Fruit fly (Drosophila melanogaster): Measurements from ENCODE around the gene Obp73a.

Gene Obp73a

dm6 chr3L:16987347-16987746 is 43.2 kb downstream of the Obp73a start:
- TF ChIP-seq Vsx2 (GFP tag; optimal IDR thresholded peaks at IDR 0.05; ENCODE audit: partially characterized antibody) = no peak
- no peak for TF ChIP-seq fru (GFP tag; optimal IDR thresholded peaks at IDR 0.05)
- TF ChIP-seq Jra (GFP tag; optimal IDR thresholded peaks at IDR 0.05) = no peak

- TF ChIP-seq br (GFP tag; optimal IDR thresholded peaks at IDR 0.05) (no peak), sv (GFP tag; optimal IDR thresholded peaks at IDR 0.05) (no peak), Vsx2 (GFP tag; optimal IDR thresholded peaks at IDR 0.05; ENCODE audit: partially characterized antibody) (no peak), tai (GFP tag; optimal IDR thresholded peaks at IDR 0.05) (no peak), dmrt93B (GFP tag; optimal IDR thresholded peaks at IDR 0.05) (no peak), woc (GFP tag; optimal IDR thresholded peaks at IDR 0.05) (no peak), Abd-B (GFP tag; optimal IDR thresholded peaks at IDR 0.05) (no peak), HLH106 (tag; optimal IDR thresholded peaks at IDR 0.05) (no peak), GATAd (GFP tag; optimal IDR thresholded peaks at IDR 0.05) (no peak), Dfd (GFP tag; optimal IDR thresholded peaks at IDR 0.05) (no peak), Hr78 (GFP tag; optimal IDR thresholded peaks at IDR 0.05) (no peak), Myc (optimal IDR thresholded peaks at IDR 0.05) (no peak), ey (GFP tag; optimal IDR thresholded peaks at IDR 0.05) (no peak), dl (GFP tag; optimal IDR thresholded peaks at IDR 0.05; ENCODE audit: insufficient read depth in 1 of 2, partially characterized antibody in 2 of 2) (no peak), jim (GFP tag; optimal IDR thresholded peaks at IDR 0.05) (no peak), dsf (GFP tag; optimal IDR thresholded peaks at IDR 0.05; ENCODE audit: borderline replicate concordance) (no peak)
These were observed 44.4 kb downstream of the Obp73a start for dm6 chr3L:16988526-16988925.

- no peak for TF ChIP-seq sv (GFP tag; optimal IDR thresholded peaks at IDR 0.05)
- TF ChIP-seq h (GFP tag; optimal IDR thresholded peaks at IDR 0.05) = peak; percentile 82
- no peak for TF ChIP-seq Vsx2 (GFP tag; optimal IDR thresholded peaks at IDR 0.05; ENCODE audit: partially characterized antibody)
- TF ChIP-seq dmrt93B (GFP tag; optimal IDR thresholded peaks at IDR 0.05) = no peak
- no peak for TF ChIP-seq Abd-B (GFP tag; optimal IDR thresholded peaks at IDR 0.05)
- no peak for TF ChIP-seq Myc (optimal IDR thresholded peaks at IDR 0.05)
- TF ChIP-seq CG9705 (GFP tag; optimal IDR thresholded peaks at IDR 0.05) = peak; percentile 47
- peak; percentile 85 for TF ChIP-seq HLH106 (tag; optimal IDR thresholded peaks at IDR 0.05)
- peak in 1 of 2 experiments; percentile 80 for TF ChIP-seq foxo (GFP tag; optimal IDR thresholded peaks at IDR 0.05)
- TF ChIP-seq Jra (GFP tag; optimal IDR thresholded peaks at IDR 0.05) = no peak
- TF ChIP-seq Hr83 (GFP tag; optimal IDR thresholded peaks at IDR 0.05; ENCODE audit: poor library complexity, severe bottlenecking) = no peak
- no peak for TF ChIP-seq pan (optimal IDR thresholded peaks at IDR 0.05)
- TF ChIP-seq psq (GFP tag; optimal IDR thresholded peaks at IDR 0.05) = peak; percentile 81
- peak; percentile 29 for TF ChIP-seq CG32264 (GFP tag; optimal IDR thresholded peaks at IDR 0.05)
- TF ChIP-seq woc (GFP tag; optimal IDR thresholded peaks at IDR 0.05) = peak; percentile 73
- no peak for TF ChIP-seq Hnf4 (GFP tag; optimal IDR thresholded peaks at IDR 0.05)
- TF ChIP-seq Hr78 (GFP tag; optimal IDR thresholded peaks at IDR 0.05) = no peak
- TF ChIP-seq GATAd (GFP tag; optimal IDR thresholded peaks at IDR 0.05) = no peak
- no peak for TF ChIP-seq jim (GFP tag; optimal IDR thresholded peaks at IDR 0.05)
- no peak for TF ChIP-seq Mio (GFP tag; optimal IDR thresholded peaks at IDR 0.05)
- TF ChIP-seq fru (GFP tag; optimal IDR thresholded peaks at IDR 0.05) = peak; percentile 84
- TF ChIP-seq brk (GFP tag; optimal IDR thresholded peaks at IDR 0.05) = no peak
- no peak for TF ChIP-seq lola (GFP tag; optimal IDR thresholded peaks at IDR 0.05)
- TF ChIP-seq Rel (GFP tag; optimal IDR thresholded peaks at IDR 0.05) = no peak
- TF ChIP-seq Rel (tag; optimal IDR thresholded peaks at IDR 0.05) = peak; percentile 21
- TF ChIP-seq tai (GFP tag; optimal IDR thresholded peaks at IDR 0.05) = no peak
- TF ChIP-seq Dif (GFP tag; optimal IDR thresholded peaks at IDR 0.05; ENCODE audit: partially characterized antibody) = no peak
- TF ChIP-seq br (GFP tag; optimal IDR thresholded peaks at IDR 0.05) = peak; percentile 81
- TF ChIP-seq dl (GFP tag; optimal IDR thresholded peaks at IDR 0.05; ENCODE audit: insufficient read depth in 1 of 2, partially characterized antibody in 2 of 2) = no peak
- peak; percentile 76 for TF ChIP-seq rgr (GFP tag; optimal IDR thresholded peaks at IDR 0.05)
- TF ChIP-seq Dfd (GFP tag; optimal IDR thresholded peaks at IDR 0.05) = no peak
- TF ChIP-seq CrebA (GFP tag; optimal IDR thresholded peaks at IDR 0.05; ENCODE audit: borderline replicate concordance) = no peak
- no peak for TF ChIP-seq dsf (GFP tag; optimal IDR thresholded peaks at IDR 0.05; ENCODE audit: borderline replicate concordance)
- TF ChIP-seq OdsH (GFP tag; optimal IDR thresholded peaks at IDR 0.05) = peak; percentile 84
- peak; percentile 67 for TF ChIP-seq ey (GFP tag; optimal IDR thresholded peaks at IDR 0.05)
- TF ChIP-seq N (GFP tag; optimal IDR thresholded peaks at IDR 0.05) = no peak
- TF ChIP-seq usp (GFP tag; optimal IDR thresholded peaks at IDR 0.05) = no peak
- TF ChIP-seq sage (GFP tag; optimal IDR thresholded peaks at IDR 0.05) = no peak
- TF ChIP-seq Sp1 (GFP tag; optimal IDR thresholded peaks at IDR 0.05) = peak; percentile 91
These were observed 45.0 kb downstream of the Obp73a start for dm6 chr3L:16989169-16989568.
